Worm (Caenorhabditis elegans) whole organism, L1 larva: Measurements from ENCODE around the gene T12G3.11.
A peak's percentile ranks its signal among the peaks of the same experiment; 100 is the strongest.

ENCODE experiments used
- C34B4.2 ChIP-seq: sonication (generic microtip); optimal IDR thresholded peaks from 2 replicates; lab custom pipeline; 2017; ENCODE audit warnings: mild to moderate bottlenecking, missing genetic modification characterization, missing compliant biosample characterization
- F16B12.6 ChIP-seq: fragments of 150-350 bp; optimal IDR thresholded peaks from 2 replicates; lab custom pipeline; 2014; ENCODE audit warnings: missing biosample characterization, missing genetic modification characterization
- Y116A8C.19 ChIP-seq: sonication (generic microtip); optimal IDR thresholded peaks from 2 replicates; lab custom pipeline; 2016; ENCODE audit warnings: missing compliant biosample characterization, missing genetic modification characterization, borderline replicate concordance
- aha-1 ChIP-seq: fragments of 150-350 bp; optimal IDR thresholded peaks from 2 replicates; lab custom pipeline; 2014; ENCODE audit warnings: missing biosample characterization, missing genetic modification characterization
- blmp-1 ChIP-seq: fragments of 150-350 bp; optimal IDR thresholded peaks from 2 replicates; lab custom pipeline; 2014; ENCODE audit warnings: missing biosample characterization, missing genetic modification characterization
- ceh-8 ChIP-seq: fragments of 200-800 bp; sonication (Bioruptor generic); optimal IDR thresholded peaks from 2 replicates; lab custom pipeline; 2018; ENCODE audit warnings: mild to moderate bottlenecking, missing genetic modification characterization, moderate library complexity, missing compliant biosample characterization
- ceh-82 ChIP-seq, 3 experiments: fragments of 150-350 bp in 1 of 3; sonication (generic microtip) in 2 of 3; optimal IDR thresholded peaks; 2 replicates each; lab custom pipeline; 2014 to 2017; ENCODE audit warnings: missing biosample characterization in 3 of 3, missing genetic modification characterization in 3 of 3
- ceh-88 ChIP-seq: fragments of 200-800 bp; sonication (Bioruptor generic); IDR thresholded peaks from 2 replicates; pipeline ENCODE4 v1.3.6; 2022; ENCODE audit warnings: missing genetic modification characterization, missing compliant biosample characterization
- ceh-90 ChIP-seq: sonication (generic microtip); optimal IDR thresholded peaks from 2 replicates; lab custom pipeline; 2016; ENCODE audit warnings: missing genetic modification characterization, missing compliant biosample characterization
- ces-1 ChIP-seq: fragments of 150-350 bp; optimal IDR thresholded peaks from 2 replicates; lab custom pipeline; 2014; ENCODE audit warnings: missing biosample characterization, missing genetic modification reagents, missing genetic modification characterization
- dpl-1 ChIP-seq, 3 experiments: fragments of 150-350 bp in 2 of 3; sonication (generic microtip) in 1 of 3; optimal IDR thresholded peaks; 2 replicates each; lab custom pipeline; 2014 to 2017; ENCODE audit warnings: missing biosample characterization in 3 of 3, missing genetic modification characterization in 3 of 3, missing genetic modification reagents in 3 of 3
- efl-1 ChIP-seq, 4 experiments: fragments of 150-350 bp; optimal IDR thresholded peaks in 3 of 4; peaks in 1 of 4; 1 replicate in 1 of 4; 2 replicates in 3 of 4; lab custom pipeline; 2014; ENCODE audit warnings: missing biosample characterization in 2 of 4, missing genetic modification characterization in 2 of 4, missing genetic modification reagents in 2 of 4
- egl-27 ChIP-seq, 2 experiments: fragments of 150-350 bp in 1 of 2; sonication (generic microtip); optimal IDR thresholded peaks; 3 replicates each; lab custom pipeline; 2017 to 2018; ENCODE audit warnings: missing biosample characterization in 2 of 2, missing genetic modification characterization in 2 of 2, missing genetic modification reagents in 2 of 2
- elt-2 ChIP-seq: sonication (generic microtip); optimal IDR thresholded peaks from 2 replicates; lab custom pipeline; 2016; ENCODE audit warnings: missing genetic modification characterization, mild to moderate bottlenecking, inconsistent platforms, missing compliant biosample characterization, missing genetic modification reagents
- elt-3 ChIP-seq, 6 experiments: fragments of 150-350 bp in 1 of 6; sonication (generic microtip); optimal IDR thresholded peaks; 2 replicates each; lab custom pipeline; 2017 to 2018; ENCODE audit warnings: missing biosample characterization in 6 of 6, missing genetic modification characterization in 6 of 6, inconsistent platforms in 1 of 6
- ets-5 ChIP-seq: fragments of 200-800 bp; sonication (Bioruptor generic); IDR thresholded peaks from 2 replicates; pipeline ENCODE4 v1.3.6; 2022; ENCODE audit warnings: missing genetic modification characterization, missing compliant biosample characterization
- fkh-4 ChIP-seq: sonication (generic microtip); optimal IDR thresholded peaks from 2 replicates; lab custom pipeline; 2016; ENCODE audit warnings: missing compliant biosample characterization, missing genetic modification characterization, borderline replicate concordance
- fkh-8 ChIP-seq: sonication (generic microtip); optimal IDR thresholded peaks from 2 replicates; lab custom pipeline; 2016; ENCODE audit warnings: mild to moderate bottlenecking, missing genetic modification characterization, missing compliant biosample characterization
- fos-1 ChIP-seq: fragments of 150-350 bp; optimal IDR thresholded peaks from 2 replicates; lab custom pipeline; 2014; ENCODE audit warnings: missing biosample characterization, missing genetic modification characterization
- hlh-4 ChIP-seq: sonication (generic microtip); optimal IDR thresholded peaks from 2 replicates; lab custom pipeline; 2016; ENCODE audit warnings: mild to moderate bottlenecking, missing genetic modification characterization, missing compliant biosample characterization
- irx-1 ChIP-seq: sonication (generic microtip); optimal IDR thresholded peaks from 2 replicates; lab custom pipeline; 2016; ENCODE audit warnings: missing genetic modification characterization, missing compliant biosample characterization
- jun-1 ChIP-seq: fragments of 150-350 bp; optimal IDR thresholded peaks from 2 replicates; lab custom pipeline; 2014; ENCODE audit warnings: missing biosample characterization, missing genetic modification reagents, missing genetic modification characterization
- lin-13 ChIP-seq: fragments of 150-350 bp; optimal IDR thresholded peaks from 2 replicates; lab custom pipeline; 2014; ENCODE audit warnings: missing biosample characterization, missing genetic modification reagents, missing genetic modification characterization
- lin-15B ChIP-seq: fragments of 150-350 bp; sonication (generic microtip); optimal IDR thresholded peaks from 3 replicates; lab custom pipeline; 2014; ENCODE audit warnings: missing biosample characterization, missing genetic modification characterization
- lir-3 ChIP-seq: sonication (generic microtip); optimal IDR thresholded peaks from 2 replicates; lab custom pipeline; 2016; ENCODE audit warnings: mild to moderate bottlenecking, missing genetic modification characterization, moderate library complexity, missing compliant biosample characterization; ENCODE audit not compliant: poor library complexity
- mdl-1 ChIP-seq, 2 experiments: fragments of 150-350 bp; optimal IDR thresholded peaks; 2 replicates each; lab custom pipeline; 2014 to 2017; ENCODE audit warnings: missing biosample characterization in 2 of 2, missing genetic modification characterization in 2 of 2, inconsistent platforms in 1 of 2
- mef-2 ChIP-seq: fragments of 150-350 bp; optimal IDR thresholded peaks from 2 replicates; lab custom pipeline; 2014; ENCODE audit warnings: missing biosample characterization, missing genetic modification characterization
- mep-1 ChIP-seq: fragments of 150-350 bp; optimal IDR thresholded peaks from 2 replicates; lab custom pipeline; 2014; ENCODE audit warnings: missing biosample characterization, missing genetic modification characterization
- nhr-11 ChIP-seq: fragments of 150-350 bp; optimal IDR thresholded peaks from 2 replicates; lab custom pipeline; 2014; ENCODE audit warnings: missing biosample characterization, missing genetic modification characterization
- nhr-12 ChIP-seq: sonication (generic microtip); optimal IDR thresholded peaks from 2 replicates; lab custom pipeline; 2017; ENCODE audit warnings: missing biosample characterization, missing genetic modification characterization
- nhr-19 ChIP-seq: fragments of 200-800 bp; sonication (Bioruptor generic); conservative IDR thresholded peaks from 2 replicates; pipeline ENCODE4 v1.3.6; 2022; ENCODE audit warnings: missing genetic modification characterization, missing compliant biosample characterization
- nhr-28 ChIP-seq: fragments of 150-350 bp; optimal IDR thresholded peaks from 2 replicates; lab custom pipeline; 2014; ENCODE audit warnings: missing biosample characterization, missing genetic modification characterization
- nhr-47 ChIP-seq: sonication (generic microtip); optimal IDR thresholded peaks from 2 replicates; lab custom pipeline; 2016; ENCODE audit warnings: mild to moderate bottlenecking, missing genetic modification characterization, moderate library complexity, missing compliant biosample characterization
- nhr-84 ChIP-seq: sonication (generic microtip); optimal IDR thresholded peaks from 2 replicates; lab custom pipeline; 2017; ENCODE audit warnings: missing biosample characterization, missing genetic modification characterization
- nhr-90 ChIP-seq: sonication (generic microtip); optimal IDR thresholded peaks from 2 replicates; lab custom pipeline; 2016; ENCODE audit warnings: mild to moderate bottlenecking, missing genetic modification characterization, missing compliant biosample characterization; ENCODE audit not compliant: poor library complexity
- pqm-1 ChIP-seq: sonication (generic microtip); optimal IDR thresholded peaks from 3 replicates; lab custom pipeline; 2017; ENCODE audit warnings: missing biosample characterization, missing genetic modification characterization
- snpc-4 ChIP-seq: fragments of 150-350 bp; optimal IDR thresholded peaks from 2 replicates; lab custom pipeline; 2014; ENCODE audit warnings: missing biosample characterization, missing genetic modification characterization
- sox-4 ChIP-seq: sonication (generic microtip); optimal IDR thresholded peaks from 2 replicates; lab custom pipeline; 2016; ENCODE audit warnings: missing genetic modification characterization, missing compliant biosample characterization
- sup-37 ChIP-seq: fragments of 200-800 bp; sonication (Bioruptor generic); optimal IDR thresholded peaks from 2 replicates; lab custom pipeline; 2018; ENCODE audit warnings: mild to moderate bottlenecking, missing genetic modification characterization, missing compliant biosample characterization
- swsn-7 ChIP-seq: sonication (generic microtip); optimal IDR thresholded peaks from 2 replicates; lab custom pipeline; 2016; ENCODE audit warnings: missing genetic modification characterization, missing compliant biosample characterization
- tbx-2 ChIP-seq: sonication (generic microtip); optimal IDR thresholded peaks from 2 replicates; lab custom pipeline; 2016; ENCODE audit warnings: missing genetic modification characterization, missing compliant biosample characterization
- tlp-1 ChIP-seq: fragments of 150-350 bp; optimal IDR thresholded peaks from 2 replicates; lab custom pipeline; 2014; ENCODE audit warnings: missing biosample characterization, missing genetic modification characterization
- unc-130 ChIP-seq: fragments of 150-350 bp; optimal IDR thresholded peaks from 2 replicates; lab custom pipeline; 2017; ENCODE audit warnings: missing biosample characterization, missing genetic modification characterization, inconsistent platforms
- unc-30 ChIP-seq: sonication (generic microtip); optimal IDR thresholded peaks from 2 replicates; lab custom pipeline; 2017; ENCODE audit warnings: missing biosample characterization, missing genetic modification characterization
- unc-62 ChIP-seq: fragments of 150-350 bp; optimal IDR thresholded peaks from 2 replicates; lab custom pipeline; 2014; ENCODE audit warnings: missing biosample characterization, missing genetic modification reagents, missing genetic modification characterization
- unc-86 ChIP-seq: sonication (generic microtip); optimal IDR thresholded peaks from 2 replicates; lab custom pipeline; 2016; ENCODE audit warnings: missing genetic modification characterization, missing compliant biosample characterization
- zip-4 ChIP-seq: fragments of 200-800 bp; sonication (Bioruptor generic); optimal IDR thresholded peaks from 2 replicates; lab custom pipeline; 2018; ENCODE audit warnings: mild to moderate bottlenecking, missing genetic modification characterization, moderate library complexity, missing compliant biosample characterization
- ztf-4 ChIP-seq: fragments of 150-350 bp; optimal IDR thresholded peaks from 2 replicates; lab custom pipeline; 2014; ENCODE audit warnings: missing biosample characterization, missing genetic modification characterization

The T12G3.11 gene

ce11 chrIV:12032383-12032782 lies 2.8 kb upstream of the T12G3.11 start (continued):
- TF ChIP-seq fkh-8: peak; percentile 83
- peak; percentile 66 for TF ChIP-seq lin-13 (GFP tag; lab: Kevin White, UChicago)
- no peak for TF ChIP-seq unc-30 (tag; lab: Kevin White, UChicago)
- no peak for TF ChIP-seq fkh-4
- TF ChIP-seq mep-1 (tag; lab: Kevin White, UChicago): peak; percentile 93
- peak; percentile 8; the same call in 1 of the 2 replicates for TF ChIP-seq ceh-88 (GFP tag; lab: Robert Waterston, UW)
- no peak for TF ChIP-seq ceh-90
- TF ChIP-seq ceh-8 (GFP tag; lab: Kevin White, UChicago): no peak
- peak; percentile 67 for TF ChIP-seq F16B12.6 (tag; lab: Kevin White, UChicago)
- TF ChIP-seq fos-1 (tag; lab: Kevin White, UChicago): peak; percentile 67
- TF ChIP-seq nhr-47 (tag; lab: Kevin White, UChicago): peak; percentile 85
- TF ChIP-seq unc-130 (tag; lab: Kevin White, UChicago): no peak
- peak; percentile 76 for TF ChIP-seq elt-2 (tag; lab: Kevin White, UChicago)
- TF ChIP-seq nhr-11 (tag; lab: Kevin White, UChicago): peak; percentile 69
- peak; percentile 32 for TF ChIP-seq irx-1 (tag; lab: Kevin White, UChicago)
- no peak for TF ChIP-seq hlh-4
- TF ChIP-seq zip-4 (GFP tag; lab: Kevin White, UChicago): no peak
- no peak for TF ChIP-seq nhr-28 (tag; lab: Kevin White, UChicago)
- TF ChIP-seq ztf-4 (tag; lab: Kevin White, UChicago): peak; percentile 85
- TF ChIP-seq egl-27 (tag; optimal IDR thresholded peaks at IDR 0.05; lab: Kevin White, UChicago): no peak
- TF ChIP-seq sup-37 (GFP tag; lab: Kevin White, UChicago): no peak
- TF ChIP-seq C34B4.2: no peak
- peak; percentile 51 to 82 (median 72) for TF ChIP-seq ceh-82 (tag; optimal IDR thresholded peaks at IDR 0.05; lab: Kevin White, UChicago)
- no peak for TF ChIP-seq ets-5 (GFP tag; lab: Robert Waterston, UW)
- peak; percentile 72 for TF ChIP-seq tbx-2 (tag; lab: Kevin White, UChicago)
- no peak for TF ChIP-seq nhr-84 (tag; lab: Kevin White, UChicago)
- TF ChIP-seq pqm-1 (tag; lab: Kevin White, UChicago): no peak
- TF ChIP-seq unc-62: no peak
- peak; percentile 44 for TF ChIP-seq blmp-1
- TF ChIP-seq lin-15B (tag; lab: Kevin White, UChicago): peak; percentile 29
- TF ChIP-seq nhr-19 (GFP tag; lab: Robert Waterston, UW): peak; percentile 73
- no peak for TF ChIP-seq tlp-1
- TF ChIP-seq, all 84 proteins: peak for 45

- no peak for TF ChIP-seq efl-1 (optimal IDR thresholded peaks at IDR 0.05; lab: Kevin White, UChicago)
- peak in 1 of 2 experiments; percentile 1 for TF ChIP-seq efl-1 (GFP tag; optimal IDR thresholded peaks at IDR 0.05 in 1 of 2; lab: Kevin White, UChicago)
- TF ChIP-seq snpc-4 (tag; lab: Kevin White, UChicago): no peak
- no peak for TF ChIP-seq irx-1 (tag; lab: Kevin White, UChicago)
- TF ChIP-seq mef-2 (tag; lab: Kevin White, UChicago): no peak
- TF ChIP-seq nhr-12 (tag; lab: Kevin White, UChicago): no peak
- no peak for TF ChIP-seq unc-86 (tag; lab: Kevin White, UChicago)
Measured at ce11 chrIV:12031003-12031402, 1.4 kb upstream of the T12G3.11 start, which contains the start of the genes T12G3.6 and mrpl-51. TSS of gene T12G3.6 (minus strand) at chrIV:12031271. TSS of gene mrpl-51 (plus strand) at chrIV:12031324.

ce11 chrIV:12029074-12029473 lies 498 bp downstream of the T12G3.11 start, which contains the start of gene tgn-38:
TSS of gene tgn-38 (minus strand) at chrIV:12029174.
- TF ChIP-seq mdl-1 (tag; optimal IDR thresholded peaks at IDR 0.05; lab: Kevin White, UChicago): no peak
- no peak for TF ChIP-seq ceh-82 (tag; optimal IDR thresholded peaks at IDR 0.05; lab: Kevin White, UChicago)
- TF ChIP-seq swsn-7 (tag; lab: Kevin White, UChicago): no peak
- TF ChIP-seq hlh-4: no peak
- no peak for TF ChIP-seq elt-3 (tag; optimal IDR thresholded peaks at IDR 0.05; lab: Kevin White, UChicago)
- no peak for TF ChIP-seq nhr-90 (tag; lab: Kevin White, UChicago)
- TF ChIP-seq lin-15B (tag; lab: Kevin White, UChicago): no peak
- TF ChIP-seq lir-3 (tag; lab: Kevin White, UChicago): no peak
- TF ChIP-seq aha-1 (tag; lab: Kevin White, UChicago): no peak
- TF ChIP-seq ces-1 (GFP tag; lab: Kevin White, UChicago): no peak
- TF ChIP-seq C34B4.2: no peak
- TF ChIP-seq sox-4 (tag; lab: Kevin White, UChicago): no peak
- TF ChIP-seq F16B12.6 (tag; lab: Kevin White, UChicago): no peak
- TF ChIP-seq dpl-1 (GFP tag; optimal IDR thresholded peaks at IDR 0.05; lab: Kevin White, UChicago): no peak
- TF ChIP-seq Y116A8C.19 (tag; lab: Kevin White, UChicago): no peak
- TF ChIP-seq egl-27 (tag; optimal IDR thresholded peaks at IDR 0.05; lab: Kevin White, UChicago): no peak
- TF ChIP-seq nhr-12 (tag; lab: Kevin White, UChicago): no peak
- TF ChIP-seq jun-1 (tag; lab: Kevin White, UChicago): no peak
- TF ChIP-seq, all 84 proteins: peak for 0
